Fruit fly (Drosophila melanogaster) whole organism, pupa: ENCODE measurements around the gene CG7985.

Source experiments
- CG10348 ChIP-seq: fragments of 200-800 bp; sonication (Bioruptor generic); IDR thresholded peaks from 2 replicates; pipeline ENCODE4 v1.3.6; 2022; ENCODE audit warnings: missing biosample characterization, missing genetic modification characterization
- CG12605 ChIP-seq: fragments of 200-800 bp; sonication (Bioruptor generic); IDR thresholded peaks from 2 replicates; pipeline ENCODE4 v1.3.6; 2022; ENCODE audit warnings: missing biosample characterization, missing genetic modification characterization
- CG13204 ChIP-seq: fragments of 200-800 bp; sonication (Bioruptor generic); optimal IDR thresholded peaks from 2 replicates; lab custom pipeline; 2018; ENCODE audit warnings: missing biosample characterization, mild to moderate bottlenecking, missing genetic modification characterization, moderate library complexity
- CG14655 ChIP-seq: fragments of 200-800 bp; sonication (Bioruptor generic); optimal IDR thresholded peaks from 3 replicates; lab custom pipeline; 2017; ENCODE audit warnings: mild to moderate bottlenecking, missing biosample characterization, missing genetic modification reagents, missing genetic modification characterization
- CG15710 ChIP-seq: fragments of 200-800 bp; sonication (Bioruptor generic); optimal IDR thresholded peaks from 2 replicates; lab custom pipeline; 2018; ENCODE audit warnings: missing biosample characterization, mild to moderate bottlenecking, missing genetic modification characterization, moderate library complexity
- CG17806 ChIP-seq: fragments of 200-800 bp; sonication (Bioruptor generic); optimal IDR thresholded peaks from 2 replicates; lab custom pipeline; 2018; ENCODE audit warnings: missing biosample characterization, mild to moderate bottlenecking, missing genetic modification characterization, moderate library complexity
- CG32121 ChIP-seq: fragments of 200-800 bp; sonication (Bioruptor generic); IDR thresholded peaks from 2 replicates; pipeline ENCODE4 v1.3.6; 2022; ENCODE audit warnings: missing biosample characterization, missing genetic modification characterization
- CG34367 ChIP-seq: fragments of 200-800 bp; sonication (Bioruptor generic); optimal IDR thresholded peaks from 2 replicates; lab custom pipeline; 2018; ENCODE audit warnings: missing biosample characterization, mild to moderate bottlenecking, missing genetic modification characterization
- CG4496 ChIP-seq: fragments of 200-800 bp; sonication (Bioruptor generic); IDR thresholded peaks from 3 replicates; pipeline ENCODE4 v1.3.6; 2022; ENCODE audit warnings: missing biosample characterization, missing genetic modification characterization
- CG8159 ChIP-seq: fragments of 200-800 bp; sonication (Bioruptor generic); optimal IDR thresholded peaks from 3 replicates; lab custom pipeline; 2018; ENCODE audit warnings: missing biosample characterization, mild to moderate bottlenecking, missing genetic modification characterization, moderate library complexity
- CG8301 ChIP-seq: fragments of 200-800 bp; sonication (Bioruptor generic); optimal IDR thresholded peaks from 2 replicates; lab custom pipeline; 2018; ENCODE audit warnings: missing biosample characterization, mild to moderate bottlenecking, missing genetic modification characterization
- CG9948 ChIP-seq: fragments of 200-800 bp; sonication (Bioruptor generic); optimal IDR thresholded peaks from 2 replicates; lab custom pipeline; 2018; ENCODE audit warnings: missing biosample characterization, mild to moderate bottlenecking, missing genetic modification characterization, moderate library complexity
- D1 ChIP-seq: fragments of 200-800 bp; sonication (Bioruptor generic); optimal IDR thresholded peaks from 2 replicates; lab custom pipeline; 2018; ENCODE audit warnings: missing biosample characterization, mild to moderate bottlenecking, missing genetic modification characterization, moderate library complexity
- EcR ChIP-seq: fragments of 200-800 bp; sonication (Bioruptor generic); optimal IDR thresholded peaks from 3 replicates; lab custom pipeline; 2019; ENCODE audit warnings: missing biosample characterization, missing genetic modification characterization, mild to moderate bottlenecking, moderate library complexity, missing genetic modification reagents
- Ets98B ChIP-seq: fragments of 200-800 bp; sonication (Bioruptor generic); IDR thresholded peaks from 2 replicates; pipeline ENCODE4 v1.3.6; 2022; ENCODE audit warnings: missing biosample characterization, missing genetic modification characterization
- Pif1A ChIP-seq: fragments of 200-800 bp; sonication (Bioruptor generic); optimal IDR thresholded peaks from 3 replicates; lab custom pipeline; 2016; ENCODE audit warnings: missing biosample characterization, missing genetic modification characterization
- Pif1B ChIP-seq: fragments of 200-800 bp; sonication (Bioruptor generic); optimal IDR thresholded peaks from 3 replicates; lab custom pipeline; 2016; ENCODE audit warnings: missing biosample characterization, missing genetic modification characterization
- Snoo ChIP-seq: fragments of 200-800 bp; sonication (Bioruptor generic); optimal IDR thresholded peaks from 3 replicates; lab custom pipeline; 2017; ENCODE audit warnings: missing biosample characterization, mild to moderate bottlenecking, missing genetic modification characterization, inconsistent platforms
- fd96Ca ChIP-seq: fragments of 200-800 bp; sonication (Bioruptor generic); IDR thresholded peaks from 3 replicates; pipeline ENCODE4 v1.3.6; 2022; ENCODE audit warnings: missing biosample characterization, missing genetic modification characterization
- gl ChIP-seq: fragments of 200-800 bp; sonication (Bioruptor generic); optimal IDR thresholded peaks from 2 replicates; lab custom pipeline; 2018; ENCODE audit warnings: missing biosample characterization, mild to moderate bottlenecking, missing genetic modification characterization
- rn ChIP-seq: fragments of 200-800 bp; sonication (Bioruptor generic); IDR thresholded peaks from 2 replicates; pipeline ENCODE4 v1.3.6; 2022; ENCODE audit warnings: missing biosample characterization, missing genetic modification characterization

The CG7985 gene

dm6 chr3R:18160165-18160814 is 39.4 kb upstream of the CG7985 start:
- TF ChIP-seq Ets98B (GFP tag; lab: Robert Waterston, UW): no peak
- no peak for TF ChIP-seq CG13204
- TF ChIP-seq Pif1A: no peak
- no peak for TF ChIP-seq CG4496
- no peak for TF ChIP-seq EcR (GFP tag; lab: Kevin White, UChicago)
- no peak for TF ChIP-seq CG10348
- TF ChIP-seq fd96Ca (GFP tag; lab: Robert Waterston, UW): no peak
- no peak for TF ChIP-seq CG8301 (tag; lab: Kevin White, UChicago)
- TF ChIP-seq D1: no peak
- no peak for TF ChIP-seq CG15710 (tag; lab: Kevin White, UChicago)
- TF ChIP-seq CG34367 (tag; lab: Kevin White, UChicago): no peak
- TF ChIP-seq rn (GFP tag; lab: Robert Waterston, UW): no peak
- no peak for TF ChIP-seq CG8159 (tag; lab: Kevin White, UChicago)
- no peak for TF ChIP-seq Pif1B
- TF ChIP-seq CG12605 (GFP tag; lab: Robert Waterston, UW): no peak
- TF ChIP-seq CG9948 (tag; lab: Kevin White, UChicago): no peak

dm6 chr3R:18164052-18164722 is 35.5 kb upstream of the CG7985 start, which contains the start of the genes CG7218 and Cbp20:
CG7218 (minus strand) TSS chr3R:18164397.
Cbp20 (plus strand) TSS chr3R:18164661.
- TF ChIP-seq CG9948 (tag; lab: Kevin White, UChicago) (peak; percentile 7), CG32121 (GFP tag; lab: Robert Waterston, UW) (peak; percentile 33; the same call in 1 of the 2 replicates), CG8159 (tag; lab: Kevin White, UChicago) (peak; percentile 59), D1 (no peak), Pif1A (peak; percentile 53), CG17806 (peak; percentile 25), CG10348 (no peak), rn (GFP tag; lab: Robert Waterston, UW) (peak; percentile 59), Pif1B (peak; percentile 47), CG34367 (tag; lab: Kevin White, UChicago) (no peak), CG4496 (peak; percentile 75), gl (tag; lab: Kevin White, UChicago) (no peak), EcR (GFP tag; lab: Kevin White, UChicago) (peak; percentile 0), CG13204 (no peak), CG8301 (tag; lab: Kevin White, UChicago) (no peak), CG14655 (GFP tag; lab: Kevin White, UChicago) (no peak), CG15710 (tag; lab: Kevin White, UChicago) (peak; percentile 51), fd96Ca (GFP tag; lab: Robert Waterston, UW) (no peak), Ets98B (GFP tag; lab: Robert Waterston, UW) (peak; percentile 68), Snoo (tag; lab: Kevin White, UChicago) (peak; percentile 46), CG12605 (GFP tag; lab: Robert Waterston, UW) (no peak)

dm6 chr3R:18166261-18166720 is 33.4 kb upstream of the CG7985 start:
- TF ChIP-seq CG4496 (0 out of 3 replicates have a peak, but pooled peaks have one; percentile 14), gl (tag; lab: Kevin White, UChicago) (no peak), CG14655 (GFP tag; lab: Kevin White, UChicago) (no peak), fd96Ca (GFP tag; lab: Robert Waterston, UW) (0 out of 3 replicates have a peak, but pooled peaks have one; percentile 21)

dm6 chr3R:18167173-18167415 is 32.6 kb upstream of the CG7985 start, which contains the start of the genes CG7215 and Prx5:
CG7215 (minus strand) TSS chr3R:18167273.
Prx5 (minus strand) TSS chr3R:18167273.
- no peak for TF ChIP-seq rn (GFP tag; lab: Robert Waterston, UW)
- no peak for TF ChIP-seq CG4496
- TF ChIP-seq Ets98B (GFP tag; lab: Robert Waterston, UW): no peak
- no peak for TF ChIP-seq Pif1B

- TF ChIP-seq CG15710 (tag; lab: Kevin White, UChicago) (peak; percentile 30), CG8301 (tag; lab: Kevin White, UChicago) (no peak), CG8159 (tag; lab: Kevin White, UChicago) (peak; percentile 43)
- TF ChIP-seq, all 21 proteins: peak for 2
Observed at dm6 chr3R:18167416-18168237, 32.0 kb upstream of the CG7985 start, which contains the start of gene wrd. wrd (plus strand) TSS chr3R:18167757.

- 0 out of 3 replicates have a peak, but pooled peaks have one; percentile 53 for TF ChIP-seq CG4496
- TF ChIP-seq CG14655 (GFP tag; lab: Kevin White, UChicago): no peak
- no peak for TF ChIP-seq gl (tag; lab: Kevin White, UChicago)
- TF ChIP-seq CG15710 (tag; lab: Kevin White, UChicago): peak; percentile 25
- TF ChIP-seq rn (GFP tag; lab: Robert Waterston, UW): no peak
- TF ChIP-seq CG34367 (tag; lab: Kevin White, UChicago): peak; percentile 21
- peak; percentile 88 for TF ChIP-seq CG12605 (GFP tag; lab: Robert Waterston, UW)
- no peak for TF ChIP-seq D1
- peak; percentile 33 for TF ChIP-seq Pif1A
- peak; percentile 44 for TF ChIP-seq CG32121 (GFP tag; lab: Robert Waterston, UW)
- TF ChIP-seq Ets98B (GFP tag; lab: Robert Waterston, UW): peak; percentile 51
- peak; percentile 28 for TF ChIP-seq EcR (GFP tag; lab: Kevin White, UChicago)
- peak; percentile 54; the same call in 2 of the 3 replicates for TF ChIP-seq fd96Ca (GFP tag; lab: Robert Waterston, UW)
- TF ChIP-seq CG8159 (tag; lab: Kevin White, UChicago): peak; percentile 27
- no peak for TF ChIP-seq CG13204
- TF ChIP-seq CG17806: peak; percentile 2
- TF ChIP-seq Pif1B: no peak
Observed at dm6 chr3R:18168398-18168797, 31.3 kb upstream of the CG7985 start.
